Fruit fly (Drosophila melanogaster): ENCODE data around the gene cdm.

cdm gene

DNA sequence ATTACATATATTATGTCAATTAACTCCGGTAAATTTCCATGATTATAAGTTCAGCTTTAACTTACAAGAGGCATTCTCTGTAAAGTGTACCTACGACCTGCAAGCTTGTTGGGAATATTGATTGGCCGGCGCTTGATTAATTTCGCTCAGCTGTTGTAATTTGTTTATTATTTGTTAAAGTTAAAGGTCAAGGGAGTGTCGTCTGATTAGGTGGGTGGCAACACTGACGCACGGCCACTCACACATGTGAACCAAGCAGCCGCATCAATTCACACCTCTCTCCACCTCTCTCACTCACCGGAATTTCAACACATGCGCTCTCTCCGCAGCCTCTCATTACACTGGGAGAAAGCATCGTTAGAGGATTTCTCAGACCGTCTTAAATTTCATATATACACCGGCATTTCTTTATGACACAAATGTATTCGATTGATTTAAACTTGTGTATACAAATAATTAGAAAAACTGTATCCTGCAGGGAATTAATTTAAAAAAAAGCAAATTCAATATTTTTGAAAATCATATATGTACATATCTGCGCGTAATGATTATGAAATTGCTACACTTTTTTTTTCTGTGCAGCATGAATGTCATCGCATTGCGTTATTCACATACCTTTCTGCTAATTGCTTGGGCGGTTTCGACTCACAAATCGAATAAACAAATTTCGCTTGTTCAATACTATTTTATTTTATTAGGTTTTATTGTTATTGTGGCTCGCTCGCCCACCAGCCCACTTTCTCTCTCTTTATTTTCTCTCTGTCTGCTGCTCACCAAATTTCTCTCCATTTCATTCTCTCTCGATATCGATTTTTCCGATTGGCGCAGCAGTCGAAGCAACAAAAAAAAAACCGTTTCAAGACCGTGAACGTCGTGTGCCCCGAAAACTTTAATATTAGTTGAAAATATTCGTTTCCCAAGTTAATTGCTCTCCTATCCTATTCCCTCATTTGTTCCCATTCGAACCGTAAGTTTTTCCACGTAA is 11.0 kb downstream of the cdm start (continued):
- TF ChIP-seq CG15696 (tag; optimal IDR thresholded peaks at IDR 0.05) = peak; percentile 91
- TF ChIP-seq lov (optimal IDR thresholded peaks at IDR 0.05) = no peak
- TF ChIP-seq lov (GFP tag; IDR thresholded peaks at IDR 0.05) = 0 out of 3 replicates have a peak, but pooled peaks have one; percentile 49
- peak; percentile 94 for TF ChIP-seq PHDP (tag; optimal IDR thresholded peaks at IDR 0.05)
- TF ChIP-seq p53 (GFP tag; optimal IDR thresholded peaks at IDR 0.05) = peak; percentile 55
- TF ChIP-seq Meics (GFP tag; optimal IDR thresholded peaks at IDR 0.05) = peak; percentile 94
- peak; percentile 77 for TF ChIP-seq CG31224 (GFP tag; IDR thresholded peaks at IDR 0.05)
- peak; percentile 80 for TF ChIP-seq CG34422 (GFP tag; IDR thresholded peaks at IDR 0.05)
- no peak; the same call in 1 of the 2 replicates for TF ChIP-seq rib (GFP tag; IDR thresholded peaks at IDR 0.05)
- peak; percentile 86 for TF ChIP-seq Nf-YC (tag; optimal IDR thresholded peaks at IDR 0.05)
- no peak for TF ChIP-seq CG1832 (GFP tag; optimal IDR thresholded peaks at IDR 0.05)
- TF ChIP-seq psq (GFP tag; optimal IDR thresholded peaks at IDR 0.05) = peak; percentile 66
- TF ChIP-seq CG2889 (GFP tag; IDR thresholded peaks at IDR 0.05) = peak; percentile 71; the same call in 2 of the 3 replicates
- TF ChIP-seq CG7786 (GFP tag; optimal IDR thresholded peaks at IDR 0.05) = peak; percentile 88
- no peak; the same call in 1 of the 2 replicates for TF ChIP-seq bowl (GFP tag; IDR thresholded peaks at IDR 0.05)
- peak; percentile 74 for TF ChIP-seq Lhr (GFP tag; optimal IDR thresholded peaks at IDR 0.05)
- TF ChIP-seq CG13624 (GFP tag; optimal IDR thresholded peaks at IDR 0.05) = peak; percentile 78
- TF ChIP-seq Ets97D (GFP tag; optimal IDR thresholded peaks at IDR 0.05) = peak; percentile 69
- TF ChIP-seq gem (tag; optimal IDR thresholded peaks at IDR 0.05) = peak; percentile 96
- TF ChIP-seq gcm (GFP tag; optimal IDR thresholded peaks at IDR 0.05) = peak; percentile 92
- peak; percentile 45; the same call in 1 of the 2 replicates for TF ChIP-seq CG43689 (GFP tag; IDR thresholded peaks at IDR 0.05)
- TF ChIP-seq MBD-R2 (GFP tag; IDR thresholded peaks at IDR 0.05) = peak; percentile 57; the same call in 1 of the 2 replicates
- TF ChIP-seq crp (GFP tag; optimal IDR thresholded peaks at IDR 0.05) = peak in 1 of 2 experiments; percentile 62
- TF ChIP-seq Dip2 (GFP tag; IDR thresholded peaks at IDR 0.05) = peak; percentile 40; the same call in 1 of the 2 replicates
- TF ChIP-seq Ssrp (tag; optimal IDR thresholded peaks at IDR 0.05) = peak; percentile 98
- no peak for TF ChIP-seq CG34224 (GFP tag; IDR thresholded peaks at IDR 0.05; ENCODE audit: partially characterized antibody)
- TF ChIP-seq Fer2 (tag; optimal IDR thresholded peaks at IDR 0.05) = peak; percentile 85
- no peak for TF ChIP-seq abd-A (tag; optimal IDR thresholded peaks at IDR 0.05)
- TF ChIP-seq CG17912 (GFP tag; optimal IDR thresholded peaks at IDR 0.05) = peak; percentile 40
- peak; percentile 79 for TF ChIP-seq vfl (GFP tag; optimal IDR thresholded peaks at IDR 0.05)
- TF ChIP-seq Mad (GFP tag; optimal IDR thresholded peaks at IDR 0.05) = peak; percentile 89
- TF ChIP-seq CG2678 (tag; optimal IDR thresholded peaks at IDR 0.05) = peak; percentile 97
- peak; percentile 80 for TF ChIP-seq CG4730 (GFP tag; IDR thresholded peaks at IDR 0.05)
- TF ChIP-seq Rx (GFP tag; IDR thresholded peaks at IDR 0.05) = peak; percentile 66
- TF ChIP-seq CG6765 (GFP tag; optimal IDR thresholded peaks at IDR 0.05) = peak; percentile 87
- TF ChIP-seq sim (GFP tag; IDR thresholded peaks at IDR 0.05) = no peak
- peak; percentile 88 for TF ChIP-seq crc (GFP tag; optimal IDR thresholded peaks at IDR 0.05)
- TF ChIP-seq sens-2 (GFP tag; IDR thresholded peaks at IDR 0.05) = peak; percentile 60; the same call in 1 of the 2 replicates
- TF ChIP-seq Six4 (GFP tag; optimal IDR thresholded peaks at IDR 0.05) = peak; percentile 85
- TF ChIP-seq zen2 (GFP tag; IDR thresholded peaks at IDR 0.05; ENCODE audit: partially characterized antibody) = no peak
- no peak for TF ChIP-seq nau (GFP tag; optimal IDR thresholded peaks at IDR 0.05)
- TF ChIP-seq CoRest (tag; optimal IDR thresholded peaks at IDR 0.05) = peak; percentile 96
- TF ChIP-seq danr (GFP tag; IDR thresholded peaks at IDR 0.05) = peak; percentile 66
- peak; percentile 63 for TF ChIP-seq CG15073 (GFP tag; optimal IDR thresholded peaks at IDR 0.05)
- peak; percentile 93 for TF ChIP-seq CG18619 (GFP tag; optimal IDR thresholded peaks at IDR 0.05)
- TF ChIP-seq oc (tag; optimal IDR thresholded peaks at IDR 0.05) = peak; percentile 96
- peak; percentile 45 for TF ChIP-seq CG15479 (GFP tag; optimal IDR thresholded peaks at IDR 0.05)
- peak; percentile 82 for TF ChIP-seq CG8281 (tag; optimal IDR thresholded peaks at IDR 0.05)
